Worm (Caenorhabditis elegans): ENCODE results near the gene F57C12.2.

Gene F57C12.2

DNA sequence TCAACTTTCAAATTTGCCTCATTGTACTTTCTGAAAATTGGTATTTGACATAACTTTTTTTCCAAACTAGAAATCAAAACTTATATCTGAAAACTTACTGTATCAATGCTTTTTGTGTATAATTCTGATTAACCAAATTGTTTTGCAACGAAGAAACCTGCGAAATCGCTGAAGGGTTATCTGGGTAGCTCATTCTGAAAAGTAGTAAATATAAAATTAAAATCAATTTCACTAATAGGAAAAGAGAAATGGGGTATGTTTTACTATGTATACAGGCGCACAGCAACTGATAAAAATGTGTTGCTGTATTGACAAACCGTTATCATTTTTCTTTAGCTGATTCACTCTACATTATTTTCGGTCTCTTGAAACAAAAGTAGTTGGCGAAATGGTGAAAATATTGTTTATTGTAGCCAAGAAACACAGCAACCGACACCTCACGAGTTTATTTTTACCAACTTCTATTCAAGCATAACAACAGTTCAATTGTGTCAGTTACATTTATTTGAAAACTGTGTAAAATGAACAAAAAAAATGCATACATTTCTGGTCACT is at the start of gene F57C12.2:
F57C12.2 (minus strand) TSS at position 218 of the 555 bp plus-strand sequence.
- TF ChIP-seq nhr-27 (tag; optimal IDR thresholded peaks at IDR 0.05), result no peak
- TF ChIP-seq snpc-4 (GFP tag; optimal IDR thresholded peaks at IDR 0.05), result no peak
- peak in 1 of 4 experiments; percentile 39 for TF ChIP-seq snpc-4 (tag; optimal IDR thresholded peaks at IDR 0.05)

DNA sequence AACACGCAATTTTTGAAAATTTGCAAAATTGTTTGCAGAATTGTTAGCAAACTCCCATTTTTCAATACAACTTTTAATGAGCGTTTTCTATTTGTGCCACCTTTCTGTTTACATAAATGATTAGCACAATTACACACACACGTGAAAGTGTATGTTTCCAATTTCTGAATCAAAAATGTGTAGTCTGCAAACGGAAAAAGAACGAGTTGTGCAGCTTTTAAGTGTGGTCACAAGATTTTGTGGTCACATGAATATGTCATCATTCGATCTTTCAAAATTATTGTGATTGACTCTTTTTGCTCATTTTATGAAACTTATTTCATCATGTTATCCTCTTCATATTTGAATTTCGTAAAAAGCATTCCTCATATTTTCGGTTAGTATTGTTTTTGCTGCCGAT is 49.5 kb upstream of the F57C12.2 start:
- TF ChIP-seq pha-4 (tag; optimal IDR thresholded peaks at IDR 0.05) (peak; percentile 34), F55B11.4 (tag; optimal IDR thresholded peaks at IDR 0.05; ENCODE audit: borderline replicate concordance, insufficient read depth) (no peak), nhr-80 (tag; optimal IDR thresholded peaks at IDR 0.05) (peak; percentile 11), B0336.3 (GFP tag; IDR thresholded peaks at IDR 0.05) (no peak), dpff-1 (tag; optimal IDR thresholded peaks at IDR 0.05) (no peak), cebp-1 (GFP tag; IDR thresholded peaks at IDR 0.05) (no peak), cebp-1 (tag; optimal IDR thresholded peaks at IDR 0.05) (peak; percentile 47)

DNA sequence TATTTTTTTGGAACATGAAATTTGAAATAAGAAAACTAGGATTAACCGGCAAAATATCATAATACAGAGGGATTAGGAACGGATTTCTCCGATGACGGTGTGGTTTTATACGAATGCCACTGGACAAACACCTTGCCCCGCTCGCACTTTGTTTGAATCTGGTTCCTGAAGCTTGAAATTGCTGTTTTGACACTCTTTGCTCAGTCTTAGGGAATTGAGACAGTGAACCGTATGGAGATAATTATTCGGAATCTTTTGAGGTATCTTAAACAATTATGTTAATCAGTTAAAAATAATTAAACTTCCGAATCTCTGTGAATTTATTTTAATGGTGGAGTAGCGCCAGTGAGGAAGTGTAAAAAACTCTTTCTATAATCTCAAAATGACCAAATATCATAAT is 48.3 kb upstream of the F57C12.2 start, which contains the start of gene F13C5.3:
F13C5.3 (minus strand) TSS at position 101 of the 400 bp plus-strand sequence.
- TF ChIP-seq madf-3 (GFP tag; IDR thresholded peaks at IDR 0.05) (no peak), cebp-1 (GFP tag; IDR thresholded peaks at IDR 0.05) (no peak), cebp-1 (tag; optimal IDR thresholded peaks at IDR 0.05) (no peak), T26A5.8 (tag; optimal IDR thresholded peaks at IDR 0.05) (no peak), fkh-3 (tag; optimal IDR thresholded peaks at IDR 0.05) (no peak), gei-17 (GFP tag; optimal IDR thresholded peaks at IDR 0.05) (no peak), zfh-2 (GFP tag; conservative IDR thresholded peaks at IDR 0.05) (no peak), attf-3 (GFP tag; conservative IDR thresholded peaks at IDR 0.05) (no peak), efl-1 (GFP tag; optimal IDR thresholded peaks at IDR 0.05) (no peak), ets-4 (GFP tag; optimal IDR thresholded peaks at IDR 0.05) (no peak), him-1 (tag; optimal IDR thresholded peaks at IDR 0.05) (no peak), C06A6.2 (GFP tag; conservative IDR thresholded peaks at IDR 0.05) (no peak), hmg-20 (GFP tag; IDR thresholded peaks at IDR 0.05) (no peak), lin-35 (GFP tag; optimal IDR thresholded peaks at IDR 0.05) (no peak)

DNA sequence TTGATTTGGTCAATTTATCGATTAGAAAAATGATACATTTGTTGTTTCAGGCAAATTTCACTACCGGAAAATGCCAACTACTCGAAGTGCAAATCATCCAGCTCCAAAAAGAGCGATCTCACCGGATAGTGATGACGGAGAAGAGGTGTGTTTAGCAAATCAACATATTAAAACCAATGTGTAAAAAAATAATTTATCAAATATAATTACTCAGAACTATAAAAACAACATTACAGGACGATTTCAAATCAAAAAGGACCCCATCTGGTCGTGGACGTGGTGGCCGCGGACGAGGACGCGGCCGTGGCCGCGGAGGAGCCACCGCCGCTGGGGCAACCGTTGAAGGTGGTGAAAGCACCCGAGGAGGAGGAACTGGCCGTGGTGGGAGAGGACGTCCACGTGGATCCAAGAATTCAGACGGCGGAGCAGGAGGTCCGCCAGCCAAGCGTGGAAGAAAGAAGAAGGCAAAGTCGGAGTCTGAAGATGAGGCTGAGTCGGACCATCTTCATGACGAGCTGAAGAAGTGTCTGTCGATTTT is 42.8 kb upstream of the F57C12.2 start, which contains the start of gene F13C5.2:
F13C5.2 (plus strand) TSS at position 51 of the 538 bp plus-strand sequence.
- TF ChIP-seq nhr-90 (tag; optimal IDR thresholded peaks at IDR 0.05) (no peak), Y95B8A.8 (GFP tag; IDR thresholded peaks at IDR 0.05) (no peak), Y67H2A.10 (GFP tag; conservative IDR thresholded peaks at IDR 0.05) (no peak), nhr-120 (GFP tag; IDR thresholded peaks at IDR 0.05) (no peak), zfh-2 (GFP tag; conservative IDR thresholded peaks at IDR 0.05) (peak; percentile 86), atf-7 (tag; optimal IDR thresholded peaks at IDR 0.05) (no peak), chd-7 (tag; optimal IDR thresholded peaks at IDR 0.05) (no peak), ztf-28 (GFP tag; IDR thresholded peaks at IDR 0.05) (no peak), egrh-3 (GFP tag; IDR thresholded peaks at IDR 0.05) (peak; percentile 91), hmg-1.2 (GFP tag; IDR thresholded peaks at IDR 0.05) (no peak), madf-6 (GFP tag; IDR thresholded peaks at IDR 0.05) (peak; percentile 11; the same call in 1 of the 2 replicates), ztf-18 (tag; optimal IDR thresholded peaks at IDR 0.05) (no peak)
